Worm (Caenorhabditis elegans): ENCODE measurements around the gene pacl-1.

DNA sequence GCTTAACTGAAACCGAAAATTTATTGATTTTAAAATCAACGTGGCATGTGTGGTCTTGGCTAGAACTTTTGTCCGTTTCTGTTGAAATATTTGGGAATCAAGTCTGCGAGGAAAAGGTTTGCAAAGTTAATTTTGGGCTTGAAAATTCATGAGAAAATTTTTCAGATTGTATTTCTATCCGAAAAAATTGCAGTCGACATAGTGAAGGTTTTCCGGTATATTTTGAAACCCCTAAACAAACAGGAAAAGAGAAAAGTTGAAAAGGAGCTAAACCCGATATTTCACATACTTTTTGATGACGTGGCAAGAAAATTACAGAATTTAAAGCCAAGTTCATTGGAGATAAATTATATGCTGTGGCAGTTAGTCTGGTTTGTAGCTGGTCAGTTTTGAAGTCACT, 15.6 kb downstream of the pacl-1 start, which contains the start of gene nhr-127:
- TF ChIP-seq unc-130 (GFP tag; optimal IDR thresholded peaks at IDR 0.05) (no peak), ztf-11 (tag; optimal IDR thresholded peaks at IDR 0.05) (no peak), R02D3.7 (tag; optimal IDR thresholded peaks at IDR 0.05) (no peak), lim-7 (GFP tag; IDR thresholded peaks at IDR 0.05) (no peak), nhr-11 (tag; optimal IDR thresholded peaks at IDR 0.05) (no peak), nhr-28 (tag; optimal IDR thresholded peaks at IDR 0.05) (no peak)
